Fruit fly (Drosophila melanogaster) whole organism, prepupa: Measurements from ENCODE around the gene CG16727.
A peak's percentile ranks its signal among the peaks of the same experiment; 100 is the strongest.

Experiments used
- Blimp-1 ChIP-seq: fragments of 200-800 bp; sonication (Bioruptor generic); optimal IDR thresholded peaks from 3 replicates; lab custom pipeline; 2017; ENCODE audit warnings: missing biosample characterization, missing genetic modification characterization, mild to moderate bottlenecking, moderate library complexity, missing genetic modification reagents
- CG10669 ChIP-seq: fragments of 200-800 bp; sonication (Bioruptor generic); optimal IDR thresholded peaks from 3 replicates; lab custom pipeline; 2018; ENCODE audit warnings: missing biosample characterization, mild to moderate bottlenecking, missing genetic modification characterization, moderate library complexity
- CG11294 ChIP-seq: fragments of 200-800 bp; sonication (Bioruptor generic); IDR thresholded peaks from 2 replicates; pipeline ENCODE4 v1.3.6; 2022; ENCODE audit warnings: missing biosample characterization, missing genetic modification characterization
- CG11762 ChIP-seq: fragments of 200-800 bp; sonication (Bioruptor generic); optimal IDR thresholded peaks from 3 replicates; lab custom pipeline; 2016; ENCODE audit warnings: missing biosample characterization, missing genetic modification characterization; ENCODE audit not compliant: insufficient read depth
- CG15336 ChIP-seq: fragments of 200-800 bp; sonication (Bioruptor generic); IDR thresholded peaks from 2 replicates; pipeline ENCODE4 v1.3.6; 2022; ENCODE audit warnings: missing biosample characterization, missing genetic modification characterization
- CG16779 ChIP-seq: fragments of 200-800 bp; sonication (Bioruptor generic); optimal IDR thresholded peaks from 3 replicates; lab custom pipeline; 2017; ENCODE audit warnings: missing biosample characterization, mild to moderate bottlenecking, missing genetic modification characterization
- CG3032 ChIP-seq: fragments of 200-800 bp; optimal IDR thresholded peaks from 2 replicates; lab custom pipeline; 2019; ENCODE audit warnings: missing biosample characterization, mild to moderate bottlenecking, missing genetic modification characterization, moderate library complexity
- CG31627 ChIP-seq: fragments of 200-800 bp; sonication (Bioruptor generic); optimal IDR thresholded peaks from 3 replicates; lab custom pipeline; 2016; ENCODE audit warnings: missing biosample characterization, missing genetic modification characterization
- CG32006 ChIP-seq: fragments of 200-800 bp; sonication (Bioruptor generic); optimal IDR thresholded peaks from 3 replicates; lab custom pipeline; 2017; ENCODE audit warnings: missing biosample characterization, mild to moderate bottlenecking, missing genetic modification characterization
- CG3919 ChIP-seq: fragments of 200-800 bp; sonication (Bioruptor generic); optimal IDR thresholded peaks from 3 replicates; lab custom pipeline; 2016; ENCODE audit warnings: missing biosample characterization, missing genetic modification characterization
- CG4318 ChIP-seq: fragments of 200-800 bp; sonication (Bioruptor generic); optimal IDR thresholded peaks from 3 replicates; lab custom pipeline; 2017; ENCODE audit warnings: missing biosample characterization, mild to moderate bottlenecking, missing genetic modification characterization
- CG6276 ChIP-seq: fragments of 200-800 bp; sonication (Bioruptor generic); optimal IDR thresholded peaks from 2 replicates; lab custom pipeline; 2017; ENCODE audit warnings: missing biosample characterization, mild to moderate bottlenecking, missing genetic modification characterization
- CG6792 ChIP-seq: fragments of 200-800 bp; sonication (Bioruptor generic); optimal IDR thresholded peaks from 3 replicates; lab custom pipeline; 2016; ENCODE audit warnings: missing biosample characterization, missing genetic modification characterization
- CG6808 ChIP-seq: fragments of 200-800 bp; sonication (Bioruptor generic); optimal IDR thresholded peaks from 3 replicates; lab custom pipeline; 2017; ENCODE audit warnings: missing biosample characterization, missing genetic modification characterization, mild to moderate bottlenecking, moderate library complexity, missing genetic modification reagents
- CG6854 ChIP-seq: fragments of 200-800 bp; sonication (Bioruptor generic); optimal IDR thresholded peaks from 2 replicates; lab custom pipeline; 2017; ENCODE audit warnings: missing biosample characterization, mild to moderate bottlenecking, missing genetic modification characterization
- CG7368 ChIP-seq: fragments of 200-800 bp; sonication (Bioruptor generic); optimal IDR thresholded peaks from 3 replicates; lab custom pipeline; 2016; ENCODE audit warnings: missing biosample characterization, missing genetic modification characterization
- CG8119 ChIP-seq: fragments of 200-800 bp; sonication (Bioruptor generic); IDR thresholded peaks from 3 replicates; pipeline ENCODE4 v1.3.6; 2022; ENCODE audit warnings: missing biosample characterization, missing genetic modification characterization
- CG8319 ChIP-seq: fragments of 200-800 bp; sonication (Bioruptor generic); optimal IDR thresholded peaks from 3 replicates; lab custom pipeline; 2016; ENCODE audit warnings: missing biosample characterization, missing genetic modification characterization
- CG8632 ChIP-seq: fragments of 200-800 bp; sonication (Bioruptor generic); optimal IDR thresholded peaks from 3 replicates; lab custom pipeline; 2016; ENCODE audit warnings: missing biosample characterization, missing genetic modification characterization
- CG9139 ChIP-seq: fragments of 200-800 bp; sonication (Bioruptor generic); optimal IDR thresholded peaks from 3 replicates; lab custom pipeline; 2017; ENCODE audit warnings: missing biosample characterization, mild to moderate bottlenecking, missing genetic modification characterization
- Eip75B ChIP-seq: fragments of 200-800 bp; sonication (Bioruptor generic); optimal IDR thresholded peaks from 3 replicates; lab custom pipeline; 2016; ENCODE audit warnings: missing biosample characterization, missing genetic modification characterization
- Eip78C ChIP-seq: fragments of 200-800 bp; sonication (Bioruptor generic); peaks from one replicate; lab custom pipeline; 2016; ENCODE audit warnings: missing biosample characterization, missing genetic modification characterization
- Eip93F ChIP-seq: fragments of 200-800 bp; sonication (Bioruptor generic); optimal IDR thresholded peaks from 2 replicates; lab custom pipeline; 2016; ENCODE audit warnings: missing biosample characterization, mild to moderate bottlenecking, missing genetic modification characterization
- Ets96B ChIP-seq: fragments of 200-800 bp; optimal IDR thresholded peaks from 2 replicates; lab custom pipeline; 2019; ENCODE audit warnings: missing biosample characterization, mild to moderate bottlenecking, missing genetic modification characterization, moderate library complexity
- Gug ChIP-seq: fragments of 200-800 bp; sonication (Bioruptor generic); IDR thresholded peaks from 2 replicates; pipeline ENCODE4 v1.3.6; 2022; ENCODE audit warnings: missing biosample characterization, missing genetic modification characterization
- Hr39 ChIP-seq: fragments of 200-800 bp; sonication (Bioruptor generic); optimal IDR thresholded peaks from 2 replicates; lab custom pipeline; 2016; ENCODE audit warnings: missing biosample characterization, missing genetic modification characterization
- Hr4 ChIP-seq: fragments of 200-800 bp; sonication (Bioruptor generic); optimal IDR thresholded peaks from 3 replicates; lab custom pipeline; 2016; ENCODE audit warnings: missing biosample characterization, missing genetic modification characterization
- Lpt ChIP-seq: fragments of 200-800 bp; sonication (Bioruptor generic); optimal IDR thresholded peaks from 3 replicates; lab custom pipeline; 2016; ENCODE audit warnings: missing biosample characterization, missing genetic modification characterization
- OdsH ChIP-seq: fragments of 200-800 bp; sonication (Bioruptor generic); optimal IDR thresholded peaks from 3 replicates; lab custom pipeline; 2016; ENCODE audit warnings: missing biosample characterization, missing genetic modification characterization
- Sox102F ChIP-seq: fragments of 200-800 bp; sonication (Bioruptor generic); optimal IDR thresholded peaks from 2 replicates; lab custom pipeline; 2016; ENCODE audit warnings: missing biosample characterization, mild to moderate bottlenecking, missing genetic modification characterization
- Sox14 ChIP-seq: fragments of 200-800 bp; sonication (Bioruptor generic); optimal IDR thresholded peaks from 3 replicates; lab custom pipeline; 2016; ENCODE audit warnings: missing biosample characterization, missing genetic modification characterization
- Sox15 ChIP-seq: fragments of 200-800 bp; sonication (Bioruptor generic); optimal IDR thresholded peaks from 3 replicates; lab custom pipeline; 2016; ENCODE audit warnings: missing biosample characterization, missing genetic modification characterization
- achi ChIP-seq: fragments of 200-800 bp; sonication (Bioruptor generic); optimal IDR thresholded peaks from 3 replicates; lab custom pipeline; 2016; ENCODE audit warnings: missing biosample characterization, missing genetic modification characterization
- acj6 ChIP-seq: fragments of 200-800 bp; sonication (Bioruptor generic); optimal IDR thresholded peaks from 3 replicates; lab custom pipeline; 2016; ENCODE audit warnings: missing biosample characterization, missing genetic modification characterization
- cyc ChIP-seq: fragments of 200-800 bp; sonication (Bioruptor generic); optimal IDR thresholded peaks from 3 replicates; lab custom pipeline; 2016; ENCODE audit warnings: missing biosample characterization, missing genetic modification characterization
- dac ChIP-seq: fragments of 200-800 bp; sonication (Bioruptor generic); optimal IDR thresholded peaks from 2 replicates; lab custom pipeline; 2017; ENCODE audit warnings: missing biosample characterization, mild to moderate bottlenecking, missing genetic modification characterization
- dsx ChIP-seq: fragments of 200-800 bp; optimal IDR thresholded peaks from 3 replicates; lab custom pipeline; 2019; ENCODE audit warnings: missing biosample characterization, mild to moderate bottlenecking, missing genetic modification characterization, moderate library complexity; ENCODE audit not compliant: poor library complexity, severe bottlenecking
- eg ChIP-seq: fragments of 200-800 bp; sonication (Bioruptor generic); IDR thresholded peaks from 3 replicates; pipeline ENCODE4 v1.3.6; 2022; ENCODE audit warnings: missing biosample characterization, missing genetic modification characterization
- pdm3 ChIP-seq: fragments of 200-800 bp; sonication (Bioruptor generic); optimal IDR thresholded peaks from 3 replicates; lab custom pipeline; 2016; ENCODE audit warnings: missing biosample characterization, missing genetic modification characterization
- salr ChIP-seq, 2 experiments: fragments of 200-800 bp; sonication (Bioruptor generic); optimal IDR thresholded peaks; 3 replicates each; lab custom pipeline; 2016 to 2018; ENCODE audit warnings: missing biosample characterization in 2 of 2, missing genetic modification characterization in 2 of 2, mild to moderate bottlenecking in 1 of 2
- spab ChIP-seq: fragments of 200-800 bp; sonication (Bioruptor generic); optimal IDR thresholded peaks from 2 replicates; lab custom pipeline; 2017; ENCODE audit warnings: missing biosample characterization, mild to moderate bottlenecking, missing genetic modification characterization, missing genetic modification reagents
- ss ChIP-seq, 2 experiments: fragments of 200-800 bp; sonication (Bioruptor generic); optimal IDR thresholded peaks; 2 replicates in 1 of 2; 3 replicates in 1 of 2; lab custom pipeline; 2017 to 2018; ENCODE audit warnings: mild to moderate bottlenecking in 2 of 2, missing biosample characterization in 2 of 2, missing genetic modification characterization in 2 of 2, moderate library complexity in 1 of 2
- svp ChIP-seq: fragments of 200-800 bp; sonication (Bioruptor generic); peaks from one replicate; lab custom pipeline; 2016; ENCODE audit warnings: missing biosample characterization, missing genetic modification characterization
- topi ChIP-seq: fragments of 200-800 bp; sonication (Bioruptor generic); optimal IDR thresholded peaks from 3 replicates; lab custom pipeline; 2016; ENCODE audit warnings: missing biosample characterization, missing genetic modification characterization
- vri ChIP-seq: fragments of 200-800 bp; sonication (Bioruptor generic); optimal IDR thresholded peaks from 3 replicates; lab custom pipeline; 2016; ENCODE audit warnings: missing biosample characterization, mild to moderate bottlenecking, missing genetic modification characterization

The CG16727 gene

DNA sequence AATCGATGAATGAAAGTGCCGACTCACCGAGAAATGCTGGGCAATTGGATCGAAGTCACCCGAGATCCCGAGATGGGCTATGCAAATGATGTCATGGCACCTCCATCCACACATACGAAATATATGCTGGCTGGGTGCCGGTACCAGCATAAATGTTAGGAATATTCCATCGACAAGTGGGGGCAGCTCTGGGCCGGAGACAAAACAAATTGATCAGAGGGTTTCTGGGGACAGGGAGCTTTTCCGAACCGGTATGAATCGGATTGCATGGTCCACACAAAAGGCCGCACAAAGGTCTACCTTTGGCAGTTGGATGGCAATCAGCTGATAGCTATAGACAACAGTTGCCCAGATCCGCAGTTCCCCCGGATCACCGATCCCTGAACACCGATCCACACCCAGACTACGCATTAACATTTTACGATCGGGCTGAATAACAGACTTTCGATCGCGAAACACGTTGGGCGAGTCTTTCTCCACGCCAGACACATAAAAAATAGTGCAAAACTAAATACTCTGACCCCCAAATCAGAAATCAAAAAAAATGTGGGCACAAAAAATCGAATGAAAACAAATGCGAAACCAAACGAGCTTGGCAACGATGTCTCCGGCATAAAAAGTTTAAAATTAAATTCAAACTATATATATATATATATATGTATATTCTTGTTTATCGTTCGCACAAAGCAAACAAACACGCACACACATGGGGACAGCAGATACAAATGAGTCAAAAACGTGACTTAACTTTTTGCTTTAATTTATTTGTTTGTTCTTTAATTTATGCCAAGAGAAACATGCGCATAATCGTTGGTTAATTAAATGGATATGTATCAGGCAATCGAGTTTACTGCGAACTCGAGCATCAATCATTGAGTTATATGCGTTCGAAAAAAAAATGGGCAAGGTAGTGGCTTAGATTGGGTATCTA lies 12.4 kb downstream of the CG16727 start:
- TF ChIP-seq svp (GFP tag; lab: Kevin White, UChicago) = no peak
- TF ChIP-seq CG15336 (GFP tag; lab: Robert Waterston, UW) = no peak
- TF ChIP-seq CG6276 (GFP tag; lab: Kevin White, UChicago) = peak; percentile 30
- TF ChIP-seq dsx (GFP tag; lab: Kevin White, UChicago) = peak; percentile 68
- TF ChIP-seq dac (GFP tag; lab: Kevin White, UChicago) = no peak
- peak; percentile 6 for TF ChIP-seq Ets96B
- TF ChIP-seq Hr4 (GFP tag; lab: Kevin White, UChicago) = no peak
- TF ChIP-seq ss (GFP tag; optimal IDR thresholded peaks at IDR 0.05; lab: Kevin White, UChicago) = peak in 1 of 2 experiments; percentile 27
- no peak for TF ChIP-seq CG6854
- TF ChIP-seq Lpt (GFP tag; lab: Kevin White, UChicago) = no peak
- no peak for TF ChIP-seq Sox102F
- no peak for TF ChIP-seq cyc (GFP tag; lab: Kevin White, UChicago)
- TF ChIP-seq spab (GFP tag; lab: Kevin White, UChicago) = no peak
- peak; percentile 46 for TF ChIP-seq Eip78C (GFP tag; lab: Kevin White, UChicago)
- no peak for TF ChIP-seq CG7368 (GFP tag; lab: Kevin White, UChicago)
- no peak for TF ChIP-seq CG10669
- TF ChIP-seq CG3919 = no peak
- no peak for TF ChIP-seq CG11294 (GFP tag; lab: Robert Waterston, UW)
- TF ChIP-seq OdsH (GFP tag; lab: Kevin White, UChicago) = no peak
- TF ChIP-seq CG31627 (GFP tag; lab: Kevin White, UChicago) = no peak
- no peak for TF ChIP-seq Sox14 (GFP tag; lab: Kevin White, UChicago)
- peak; percentile 28 for TF ChIP-seq CG32006 (GFP tag; lab: Kevin White, UChicago)
- peak; percentile 3 for TF ChIP-seq achi
- TF ChIP-seq vri (GFP tag; lab: Kevin White, UChicago) = no peak
- TF ChIP-seq CG3032 (tag; lab: Kevin White, UChicago) = no peak
- TF ChIP-seq topi (GFP tag; lab: Kevin White, UChicago) = no peak

- no peak for TF ChIP-seq CG6808 (GFP tag; lab: Kevin White, UChicago)
- peak; percentile 1 for TF ChIP-seq spab (GFP tag; lab: Kevin White, UChicago)
- TF ChIP-seq CG11762 (GFP tag; lab: Kevin White, UChicago) = peak; percentile 26
- TF ChIP-seq CG32006 (GFP tag; lab: Kevin White, UChicago) = peak; percentile 40
- no peak for TF ChIP-seq Sox14 (GFP tag; lab: Kevin White, UChicago)
- TF ChIP-seq CG6792 (GFP tag; lab: Kevin White, UChicago) = no peak
- no peak for TF ChIP-seq vri (GFP tag; lab: Kevin White, UChicago)
- no peak for TF ChIP-seq Hr39 (GFP tag; lab: Kevin White, UChicago)
- TF ChIP-seq achi = no peak
- no peak for TF ChIP-seq CG16779 (tag; lab: Kevin White, UChicago)
- TF ChIP-seq Eip78C (GFP tag; lab: Kevin White, UChicago) = peak; percentile 49
- no peak for TF ChIP-seq pdm3 (GFP tag; lab: Kevin White, UChicago)
- TF ChIP-seq CG8632 (GFP tag; lab: Kevin White, UChicago) = no peak
- TF ChIP-seq Eip93F (GFP tag; lab: Kevin White, UChicago) = no peak
- TF ChIP-seq Sox15 (GFP tag; lab: Kevin White, UChicago) = no peak
- TF ChIP-seq OdsH (GFP tag; lab: Kevin White, UChicago) = no peak
- TF ChIP-seq CG4318 (GFP tag; lab: Kevin White, UChicago) = no peak
- no peak for TF ChIP-seq dac (GFP tag; lab: Kevin White, UChicago)
- TF ChIP-seq Gug (GFP tag; lab: Robert Waterston, UW) = no peak
- TF ChIP-seq CG10669 = no peak
- no peak for TF ChIP-seq eg (GFP tag; lab: Robert Waterston, UW)
- no peak for TF ChIP-seq CG8119 (GFP tag; lab: Robert Waterston, UW)
- no peak for TF ChIP-seq Sox102F
- TF ChIP-seq salr (GFP tag; optimal IDR thresholded peaks at IDR 0.05; lab: Kevin White, UChicago) = peak in 1 of 2 experiments; percentile 2
- TF ChIP-seq CG6854 = no peak
- no peak for TF ChIP-seq Blimp-1 (GFP tag; lab: Kevin White, UChicago)
- no peak for TF ChIP-seq CG8319 (GFP tag; lab: Kevin White, UChicago)
- TF ChIP-seq Eip75B (GFP tag; lab: Kevin White, UChicago) = no peak
- TF ChIP-seq Ets96B = peak; percentile 15
- TF ChIP-seq CG9139 (GFP tag; lab: Kevin White, UChicago) = no peak
- TF ChIP-seq acj6 (GFP tag; lab: Kevin White, UChicago) = no peak
- TF ChIP-seq CG7368 (GFP tag; lab: Kevin White, UChicago) = no peak
- TF ChIP-seq svp (GFP tag; lab: Kevin White, UChicago) = no peak
Observed at dm6 chr3R:19627792-19628522, 14.8 kb downstream of the CG16727 start.
